Fruit fly (Drosophila melanogaster) whole organism, embryonic: ENCODE results near the gene CG6163.

Source experiments
- Asciz ChIP-seq: fragments of 200-800 bp; sonication (Bioruptor generic); optimal IDR thresholded peaks from 2 replicates; lab custom pipeline; 2017; ENCODE audit warnings: missing biosample characterization, mild to moderate bottlenecking, missing genetic modification characterization, missing genetic modification reagents
- CG10431 ChIP-seq: fragments of 200-800 bp; sonication (Bioruptor generic); optimal IDR thresholded peaks from 3 replicates; lab custom pipeline; 2018; ENCODE audit warnings: missing biosample characterization, mild to moderate bottlenecking, missing genetic modification characterization
- CG10959 ChIP-seq: fragments of 200-800 bp; sonication (Bioruptor generic); IDR thresholded peaks from 2 replicates; pipeline ENCODE4 v1.3.6; 2022; ENCODE audit warnings: missing biosample characterization, missing genetic modification characterization
- CG11247 ChIP-seq: fragments of 200-800 bp; sonication (Bioruptor generic); IDR thresholded peaks from 2 replicates; pipeline ENCODE4 v1.3.6; 2022; ENCODE audit warnings: missing biosample characterization, missing genetic modification characterization
- CG11456 ChIP-seq: fragments of 200-800 bp; sonication (Bioruptor generic); IDR thresholded peaks from 3 replicates; pipeline ENCODE4 v1.3.6; 2022; ENCODE audit warnings: missing biosample characterization, missing genetic modification characterization
- CG12391 ChIP-seq: fragments of 200-800 bp; sonication (Bioruptor generic); optimal IDR thresholded peaks from 3 replicates; lab custom pipeline; 2018; ENCODE audit warnings: missing biosample characterization, mild to moderate bottlenecking, missing genetic modification characterization, moderate library complexity
- CG14441 ChIP-seq: fragments of 200-800 bp; sonication (Bioruptor generic); IDR thresholded peaks from 2 replicates; pipeline ENCODE4 v1.3.6; 2022; ENCODE audit warnings: missing biosample characterization, missing genetic modification characterization
- CG15269 ChIP-seq: fragments of 200-800 bp; sonication (Bioruptor generic); optimal IDR thresholded peaks from 2 replicates; lab custom pipeline; 2018; ENCODE audit warnings: missing biosample characterization, mild to moderate bottlenecking, missing genetic modification characterization, moderate library complexity
- CG1529 ChIP-seq: fragments of 200-800 bp; sonication (Bioruptor generic); optimal IDR thresholded peaks from 3 replicates; lab custom pipeline; 2018; ENCODE audit warnings: missing biosample characterization, missing genetic modification characterization
- CG17829 ChIP-seq: fragments of 200-800 bp; optimal IDR thresholded peaks from 2 replicates; lab custom pipeline; 2019; ENCODE audit warnings: missing biosample characterization, mild to moderate bottlenecking, missing genetic modification characterization, moderate library complexity
- CG2199 ChIP-seq: fragments of 200-800 bp; sonication (Bioruptor generic); IDR thresholded peaks from 3 replicates; pipeline ENCODE4 v1.3.6; 2022; ENCODE audit warnings: missing biosample characterization, missing genetic modification characterization
- CG32772 ChIP-seq: fragments of 200-800 bp; sonication (Bioruptor generic); IDR thresholded peaks from 2 replicates; pipeline ENCODE4 v1.3.6; 2022; ENCODE audit warnings: missing biosample characterization, missing genetic modification characterization
- Dbx ChIP-seq: fragments of 200-800 bp; sonication (Bioruptor generic); IDR thresholded peaks from 3 replicates; pipeline ENCODE4 v1.3.6; 2022; ENCODE audit warnings: missing biosample characterization, missing genetic modification characterization
- Dek ChIP-seq: fragments of 200-800 bp; sonication (Bioruptor generic); optimal IDR thresholded peaks from 3 replicates; lab custom pipeline; 2019; ENCODE audit warnings: missing biosample characterization, mild to moderate bottlenecking, missing genetic modification characterization, moderate library complexity
- Dref ChIP-seq: fragments of 200-800 bp; sonication (Bioruptor generic); IDR thresholded peaks from 2 replicates; pipeline ENCODE4 v1.3.6; 2022; ENCODE audit warnings: missing biosample characterization, missing genetic modification characterization
- Eip74EF ChIP-seq, 2 experiments: fragments of 200-800 bp in 1 of 2; fragments of >200 bp in 1 of 2; sonication (Bioruptor generic) in 1 of 2; optimal IDR thresholded peaks; 2 replicates each; lab custom pipeline; 2017 to 2019; ENCODE audit warnings: missing biosample characterization in 2 of 2, missing genetic modification characterization in 2 of 2, mild to moderate bottlenecking in 1 of 2, moderate library complexity in 1 of 2
- Fer2 ChIP-seq: fragments of 200-800 bp; sonication (Bioruptor generic); optimal IDR thresholded peaks from 2 replicates; lab custom pipeline; 2018; ENCODE audit warnings: missing biosample characterization, mild to moderate bottlenecking, missing genetic modification characterization, moderate library complexity
- Med ChIP-seq: fragments of 200-800 bp; sonication (Bioruptor generic); peaks from one replicate; lab custom pipeline; 2016; ENCODE audit warnings: missing biosample characterization, missing genetic modification characterization, mild to moderate bottlenecking, inconsistent platforms, moderate library complexity
- Mrtf ChIP-seq: fragments of 200-800 bp; sonication (Bioruptor generic); IDR thresholded peaks from 3 replicates; pipeline ENCODE4 v1.3.6; 2022; ENCODE audit warnings: missing biosample characterization, missing genetic modification characterization
- Nf-YA ChIP-seq: fragments of 200-800 bp; sonication (Bioruptor generic); IDR thresholded peaks from 2 replicates; pipeline ENCODE4 v1.3.6; 2022; ENCODE audit warnings: missing biosample characterization, missing genetic modification characterization
- Scr ChIP-seq: fragments of 200-800 bp; sonication (Bioruptor generic); IDR thresholded peaks from 2 replicates; pipeline ENCODE4 v1.3.6; 2022; ENCODE audit warnings: missing biosample characterization, missing genetic modification characterization; ENCODE audit not compliant: partially characterized antibody
- abd-A ChIP-seq: fragments of 200-800 bp; sonication (Bioruptor generic); optimal IDR thresholded peaks from 3 replicates; lab custom pipeline; 2019; ENCODE audit warnings: missing biosample characterization, mild to moderate bottlenecking, missing genetic modification characterization, moderate library complexity
- aop ChIP-seq: fragments of 200-800 bp; sonication (Bioruptor generic); IDR thresholded peaks from 2 replicates; pipeline ENCODE4 v1.3.6; 2022; ENCODE audit warnings: missing biosample characterization, missing genetic modification characterization
- ap ChIP-seq: fragments of 200-800 bp; sonication (Bioruptor generic); IDR thresholded peaks from 2 replicates; pipeline ENCODE4 v1.3.6; 2022; ENCODE audit warnings: missing biosample characterization, missing genetic modification characterization
- chif ChIP-seq, 2 experiments: fragments of 200-800 bp; sonication (Bioruptor generic); optimal IDR thresholded peaks; 3 replicates each; lab custom pipeline; 2016; ENCODE audit warnings: missing biosample characterization in 2 of 2, missing genetic modification characterization in 2 of 2
- dysf ChIP-seq: fragments of 200-800 bp; sonication (Bioruptor generic); IDR thresholded peaks from 3 replicates; pipeline ENCODE4 v1.3.6; 2022; ENCODE audit warnings: missing biosample characterization, missing genetic modification characterization
- fd102C ChIP-seq: fragments of 200-800 bp; sonication (Bioruptor generic); optimal IDR thresholded peaks from 2 replicates; lab custom pipeline; 2018; ENCODE audit warnings: missing biosample characterization, mild to moderate bottlenecking, missing genetic modification characterization, moderate library complexity
- inv ChIP-seq: fragments of 200-800 bp; sonication (Bioruptor generic); IDR thresholded peaks from 2 replicates; pipeline ENCODE4 v1.3.6; 2022; ENCODE audit warnings: missing biosample characterization, missing genetic modification characterization; ENCODE audit not compliant: partially characterized antibody
- kni ChIP-seq: fragments of 200-800 bp; sonication (Bioruptor generic); optimal IDR thresholded peaks from 3 replicates; lab custom pipeline; 2017; ENCODE audit warnings: mild to moderate bottlenecking, missing biosample characterization, missing genetic modification reagents, missing genetic modification characterization
- lab ChIP-seq: fragments of 200-800 bp; sonication (Bioruptor generic); optimal IDR thresholded peaks from 3 replicates; lab custom pipeline; 2017; ENCODE audit warnings: missing biosample characterization, missing genetic modification characterization, mild to moderate bottlenecking, moderate library complexity, missing genetic modification reagents
- lov ChIP-seq, 2 experiments: fragments of 200-800 bp in 1 of 2; fragments of >200 bp in 1 of 2; sonication (Bioruptor generic) in 1 of 2; IDR thresholded peaks in 1 of 2; optimal IDR thresholded peaks in 1 of 2; 2 replicates in 1 of 2; 3 replicates in 1 of 2; pipeline versions ENCODE4 v1.3.6 to Lab custom; 2017 to 2022; ENCODE audit warnings: missing biosample characterization in 1 of 2, missing genetic modification characterization in 1 of 2
- otp ChIP-seq: fragments of 200-800 bp; sonication (Bioruptor generic); IDR thresholded peaks from 3 replicates; pipeline ENCODE4, ENCODE4 v1.3.6; 2022; ENCODE audit warnings: missing biosample characterization, missing genetic modification characterization
- peb ChIP-seq: fragments of 200-800 bp; sonication (Bioruptor generic); IDR thresholded peaks from 2 replicates; pipeline ENCODE4 v1.3.6; 2022; ENCODE audit warnings: missing biosample characterization, missing genetic modification characterization
- seq ChIP-seq: fragments of 200-800 bp; sonication (Bioruptor generic); IDR thresholded peaks from 2 replicates; pipeline ENCODE4 v1.3.6; 2022; ENCODE audit warnings: missing biosample characterization, missing genetic modification characterization
- sob ChIP-seq: fragments of 200-800 bp; sonication (Bioruptor generic); IDR thresholded peaks from 2 replicates; pipeline ENCODE4 v1.3.6; 2022; ENCODE audit warnings: missing biosample characterization, missing genetic modification characterization
- wdn ChIP-seq: fragments of 200-800 bp; sonication (Bioruptor generic); IDR thresholded peaks from 2 replicates; pipeline ENCODE4 v1.3.6; 2022; ENCODE audit warnings: missing biosample characterization, missing genetic modification characterization
- wek ChIP-seq: fragments of 200-800 bp; sonication (Bioruptor generic); optimal IDR thresholded peaks from 3 replicates; lab custom pipeline; 2018; ENCODE audit warnings: missing biosample characterization, mild to moderate bottlenecking, missing genetic modification characterization, moderate library complexity
- z ChIP-seq: fragments of 200-800 bp; sonication (Bioruptor generic); IDR thresholded peaks from 3 replicates; pipeline ENCODE4 v1.3.6; 2022; ENCODE audit warnings: missing biosample characterization, missing genetic modification characterization

The CG6163 gene

dm6 chr3L:11393806-11394205, 29.1 kb upstream of the CG6163 start:
- TF ChIP-seq peb (GFP tag; lab: Robert Waterston, UW) (no peak), Dref (GFP tag; lab: Robert Waterston, UW) (no peak), CG32772 (GFP tag; lab: Robert Waterston, UW) (0 out of 2 replicates have a peak, but pooled peaks have one; percentile 24), CG10959 (GFP tag; lab: Robert Waterston, UW) (no peak), Scr (GFP tag; lab: Robert Waterston, UW) (no peak), sob (0 out of 2 replicates have a peak, but pooled peaks have one; percentile 11), Mrtf (GFP tag; lab: Robert Waterston, UW) (peak; percentile 5; the same call in 1 of the 3 replicates), Dek (tag; lab: Kevin White, UChicago) (no peak), Nf-YA (GFP tag; lab: Robert Waterston, UW) (0 out of 2 replicates have a peak, but pooled peaks have one; percentile 10), seq (GFP tag; lab: Robert Waterston, UW) (0 out of 2 replicates have a peak, but pooled peaks have one; percentile 24), wek (GFP tag; lab: Kevin White, UChicago) (no peak), CG12391 (tag; lab: Kevin White, UChicago) (no peak), Eip74EF (GFP tag; optimal IDR thresholded peaks at IDR 0.05; lab: Kevin White, UChicago) (no peak), Fer2 (no peak), CG17829 (tag; lab: Kevin White, UChicago) (no peak), fd102C (GFP tag; lab: Kevin White, UChicago) (no peak), lab (GFP tag; lab: Kevin White, UChicago) (peak; percentile 3), Asciz (no peak), CG15269 (tag; lab: Kevin White, UChicago) (peak; percentile 58), CG1529 (no peak), wdn (0 out of 2 replicates have a peak, but pooled peaks have one; percentile 8), inv (GFP tag; lab: Robert Waterston, UW) (peak; percentile 17; the same call in 1 of the 2 replicates), kni (peak; percentile 56), chif (GFP tag; optimal IDR thresholded peaks at IDR 0.05; lab: Kevin White, UChicago) (no peak), otp (GFP tag; lab: Robert Waterston, UW) (no peak), CG11456 (GFP tag; lab: Robert Waterston, UW) (peak; percentile 43; the same call in 1 of the 3 replicates), lov (optimal IDR thresholded peaks at IDR 0.05; lab: Kevin White, UChicago) (no peak), lov (GFP tag; IDR thresholded peaks at IDR 0.05; lab: Robert Waterston, UW) (0 out of 3 replicates have a peak, but pooled peaks have one; percentile 51), CG14441 (GFP tag; lab: Robert Waterston, UW) (0 out of 2 replicates have a peak, but pooled peaks have one; percentile 20), CG10431 (GFP tag; lab: Kevin White, UChicago) (no peak), abd-A (tag; lab: Kevin White, UChicago) (no peak), CG2199 (GFP tag; lab: Robert Waterston, UW) (no peak), Med (peak; percentile 63), aop (GFP tag; lab: Robert Waterston, UW) (0 out of 2 replicates have a peak, but pooled peaks have one; percentile 23), ap (GFP tag; lab: Robert Waterston, UW) (no peak), Dbx (0 out of 3 replicates have a peak, but pooled peaks have one; percentile 25), z (GFP tag; lab: Robert Waterston, UW) (0 out of 3 replicates have a peak, but pooled peaks have one; percentile 8), CG11247 (GFP tag; lab: Robert Waterston, UW) (0 out of 2 replicates have a peak, but pooled peaks have one; percentile 22), dysf (peak; percentile 17; the same call in 1 of the 3 replicates)
